Worm (Caenorhabditis elegans): Measurements from ENCODE around the gene K01A11.3.

DNA sequence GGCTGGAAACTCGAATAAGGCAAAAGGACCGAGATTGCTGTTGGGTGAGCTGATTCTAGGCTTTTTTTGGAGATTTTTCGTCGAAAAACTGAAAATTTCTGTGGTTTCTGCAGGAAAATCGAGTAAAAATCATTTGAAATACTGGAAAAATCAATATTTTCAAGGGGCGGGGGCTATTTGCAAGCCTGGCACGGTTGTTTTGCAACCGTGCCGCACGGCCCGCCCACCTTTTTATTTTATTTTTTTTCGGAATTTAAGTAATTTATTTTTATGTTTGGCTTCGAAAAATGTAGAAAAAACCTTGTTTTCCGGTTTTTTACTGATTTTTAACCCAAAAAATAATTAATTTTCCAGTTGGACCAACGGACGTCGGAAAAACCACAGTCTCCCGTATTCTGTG, 53.9 kb downstream of the K01A11.3 start:
- TF ChIP-seq nhr-11 (tag; optimal IDR thresholded peaks at IDR 0.05), result no peak
- no peak for TF ChIP-seq ceh-34 (tag; optimal IDR thresholded peaks at IDR 0.05)
- no peak for TF ChIP-seq ceh-14 (tag; optimal IDR thresholded peaks at IDR 0.05)
- no peak for TF ChIP-seq ceh-45 (GFP tag; IDR thresholded peaks at IDR 0.05)
- no peak for TF ChIP-seq unc-55 (GFP tag; optimal IDR thresholded peaks at IDR 0.05)
- no peak for TF ChIP-seq ama-1 (optimal IDR thresholded peaks at IDR 0.05)
- TF ChIP-seq nfya-1 (tag; optimal IDR thresholded peaks at IDR 0.05), result no peak
- TF ChIP-seq elt-4 (tag; optimal IDR thresholded peaks at IDR 0.05), result no peak
- no peak for TF ChIP-seq elt-2 (tag; optimal IDR thresholded peaks at IDR 0.05)
- no peak for TF ChIP-seq ets-4 (tag; optimal IDR thresholded peaks at IDR 0.05)
- TF ChIP-seq lin-11 (tag; optimal IDR thresholded peaks at IDR 0.05), result no peak
- no peak for TF ChIP-seq zip-5 (tag; optimal IDR thresholded peaks at IDR 0.05)
- no peak for TF ChIP-seq odd-2 (tag; optimal IDR thresholded peaks at IDR 0.05)
- no peak for TF ChIP-seq pqm-1 (tag; optimal IDR thresholded peaks at IDR 0.05)

Measured in whole organism, late embryonic.